Worm (Caenorhabditis elegans) whole organism, L2 larva: ENCODE results near the gene EEED8.18.

Experiments used
- ama-1 ChIP-seq: fragments of 150-350 bp; optimal IDR thresholded peaks from 2 replicates; lab custom pipeline; 2018; ENCODE audit warnings: inconsistent platforms
- dmd-4 ChIP-seq: sonication (generic microtip); optimal IDR thresholded peaks from 2 replicates; lab custom pipeline; 2017; ENCODE audit warnings: missing biosample characterization, missing genetic modification characterization
- elt-1 ChIP-seq: fragments of 150-350 bp; optimal IDR thresholded peaks from 2 replicates; lab custom pipeline; 2014; ENCODE audit warnings: missing biosample characterization, missing genetic modification characterization
- fos-1 ChIP-seq: fragments of 150-350 bp; optimal IDR thresholded peaks from 2 replicates; lab custom pipeline; 2014; ENCODE audit warnings: missing biosample characterization, missing genetic modification characterization
- lsy-2 ChIP-seq, 2 experiments: fragments of 150-350 bp in 1 of 2; sonication (generic microtip) in 1 of 2; optimal IDR thresholded peaks; 2 replicates each; lab custom pipeline; 2014 to 2017; ENCODE audit warnings: missing biosample characterization in 2 of 2, missing genetic modification characterization in 2 of 2
- mab-5 ChIP-seq: fragments of 150-350 bp; optimal IDR thresholded peaks from 2 replicates; lab custom pipeline; 2014; ENCODE audit warnings: missing biosample characterization, missing genetic modification characterization
- mdl-1 ChIP-seq, 2 experiments: fragments of 150-350 bp in 1 of 2; sonication (generic microtip) in 1 of 2; optimal IDR thresholded peaks; 2 replicates each; lab custom pipeline; 2017; ENCODE audit warnings: missing biosample characterization in 2 of 2, missing genetic modification characterization in 2 of 2
- nhr-10 ChIP-seq: sonication (generic microtip); optimal IDR thresholded peaks from 2 replicates; lab custom pipeline; 2017; ENCODE audit warnings: missing biosample characterization, missing genetic modification characterization
- nhr-23 ChIP-seq: fragments of 150-350 bp; optimal IDR thresholded peaks from 2 replicates; lab custom pipeline; 2014; ENCODE audit warnings: missing biosample characterization, missing genetic modification reagents, missing genetic modification characterization
- unc-62 ChIP-seq: fragments of 150-350 bp; optimal IDR thresholded peaks from 2 replicates; lab custom pipeline; 2014; ENCODE audit warnings: missing biosample characterization, missing genetic modification reagents, missing genetic modification characterization
- zag-1 ChIP-seq: fragments of 150-350 bp; optimal IDR thresholded peaks from 2 replicates; lab custom pipeline; 2014; ENCODE audit warnings: missing biosample characterization, missing genetic modification characterization
- ztf-4 ChIP-seq: fragments of 150-350 bp; optimal IDR thresholded peaks from 2 replicates; lab custom pipeline; 2014; ENCODE audit warnings: missing biosample characterization, missing genetic modification characterization

ce11 chrII:5418929-5419328 is 6.5 kb upstream of the EEED8.18 start, which contains the start of gene EEED8.15:
- TF ChIP-seq nhr-10, result no peak
- TF ChIP-seq unc-62 (GFP tag; lab: Kevin White, UChicago), result no peak
- no peak for TF ChIP-seq lsy-2 (tag; optimal IDR thresholded peaks at IDR 0.05; lab: Kevin White, UChicago)
- TF ChIP-seq mab-5 (tag; lab: Kevin White, UChicago), result no peak
- no peak for TF ChIP-seq ztf-4
- no peak for TF ChIP-seq fos-1 (tag; lab: Kevin White, UChicago)
- TF ChIP-seq ama-1 (lab: Kevin White, UChicago), result no peak
- TF ChIP-seq nhr-23 (tag; lab: Kevin White, UChicago), result no peak
- TF ChIP-seq elt-1 (tag; lab: Kevin White, UChicago), result no peak
- no peak for TF ChIP-seq mdl-1 (tag; optimal IDR thresholded peaks at IDR 0.05; lab: Kevin White, UChicago)
- TF ChIP-seq zag-1 (tag; lab: Kevin White, UChicago), result no peak
- TF ChIP-seq dmd-4 (tag; lab: Kevin White, UChicago), result no peak
